Fruit fly (Drosophila melanogaster) whole organism, prepupa: ENCODE data around the gene knk.

Experiments
- Blimp-1 ChIP-seq: fragments of 200-800 bp; sonication (Bioruptor generic); optimal IDR thresholded peaks from 3 replicates; lab custom pipeline; 2017; ENCODE audit warnings: missing biosample characterization, missing genetic modification characterization, mild to moderate bottlenecking, moderate library complexity, missing genetic modification reagents
- CG10631 ChIP-seq: fragments of 200-800 bp; sonication (Bioruptor generic); optimal IDR thresholded peaks from 2 replicates; lab custom pipeline; 2016; ENCODE audit warnings: missing biosample characterization, missing genetic modification characterization
- CG10669 ChIP-seq: fragments of 200-800 bp; sonication (Bioruptor generic); optimal IDR thresholded peaks from 3 replicates; lab custom pipeline; 2018; ENCODE audit warnings: missing biosample characterization, mild to moderate bottlenecking, missing genetic modification characterization, moderate library complexity
- CG11294 ChIP-seq: fragments of 200-800 bp; sonication (Bioruptor generic); IDR thresholded peaks from 2 replicates; pipeline ENCODE4 v1.3.6; 2022; ENCODE audit warnings: missing biosample characterization, missing genetic modification characterization
- CG11762 ChIP-seq: fragments of 200-800 bp; sonication (Bioruptor generic); optimal IDR thresholded peaks from 3 replicates; lab custom pipeline; 2016; ENCODE audit warnings: missing biosample characterization, missing genetic modification characterization; ENCODE audit not compliant: insufficient read depth
- CG1621 ChIP-seq: fragments of 200-800 bp; sonication (Bioruptor generic); optimal IDR thresholded peaks from 3 replicates; lab custom pipeline; 2018; ENCODE audit warnings: missing biosample characterization, mild to moderate bottlenecking, missing genetic modification characterization
- CG16779 ChIP-seq: fragments of 200-800 bp; sonication (Bioruptor generic); optimal IDR thresholded peaks from 3 replicates; lab custom pipeline; 2017; ENCODE audit warnings: missing biosample characterization, mild to moderate bottlenecking, missing genetic modification characterization
- CG3032 ChIP-seq: fragments of 200-800 bp; optimal IDR thresholded peaks from 2 replicates; lab custom pipeline; 2019; ENCODE audit warnings: missing biosample characterization, mild to moderate bottlenecking, missing genetic modification characterization, moderate library complexity
- CG31627 ChIP-seq: fragments of 200-800 bp; sonication (Bioruptor generic); optimal IDR thresholded peaks from 3 replicates; lab custom pipeline; 2016; ENCODE audit warnings: missing biosample characterization, missing genetic modification characterization
- CG32006 ChIP-seq: fragments of 200-800 bp; sonication (Bioruptor generic); optimal IDR thresholded peaks from 3 replicates; lab custom pipeline; 2017; ENCODE audit warnings: missing biosample characterization, mild to moderate bottlenecking, missing genetic modification characterization
- CG6276 ChIP-seq: fragments of 200-800 bp; sonication (Bioruptor generic); optimal IDR thresholded peaks from 2 replicates; lab custom pipeline; 2017; ENCODE audit warnings: missing biosample characterization, mild to moderate bottlenecking, missing genetic modification characterization
- CG6792 ChIP-seq: fragments of 200-800 bp; sonication (Bioruptor generic); optimal IDR thresholded peaks from 3 replicates; lab custom pipeline; 2016; ENCODE audit warnings: missing biosample characterization, missing genetic modification characterization
- CG6808 ChIP-seq: fragments of 200-800 bp; sonication (Bioruptor generic); optimal IDR thresholded peaks from 3 replicates; lab custom pipeline; 2017; ENCODE audit warnings: missing biosample characterization, missing genetic modification characterization, mild to moderate bottlenecking, moderate library complexity, missing genetic modification reagents
- CG7368 ChIP-seq: fragments of 200-800 bp; sonication (Bioruptor generic); optimal IDR thresholded peaks from 3 replicates; lab custom pipeline; 2016; ENCODE audit warnings: missing biosample characterization, missing genetic modification characterization
- CG8119 ChIP-seq: fragments of 200-800 bp; sonication (Bioruptor generic); IDR thresholded peaks from 3 replicates; pipeline ENCODE4 v1.3.6; 2022; ENCODE audit warnings: missing biosample characterization, missing genetic modification characterization
- CG8632 ChIP-seq: fragments of 200-800 bp; sonication (Bioruptor generic); optimal IDR thresholded peaks from 3 replicates; lab custom pipeline; 2016; ENCODE audit warnings: missing biosample characterization, missing genetic modification characterization
- Eip75B ChIP-seq: fragments of 200-800 bp; sonication (Bioruptor generic); optimal IDR thresholded peaks from 3 replicates; lab custom pipeline; 2016; ENCODE audit warnings: missing biosample characterization, missing genetic modification characterization
- Eip78C ChIP-seq: fragments of 200-800 bp; sonication (Bioruptor generic); peaks from one replicate; lab custom pipeline; 2016; ENCODE audit warnings: missing biosample characterization, missing genetic modification characterization
- Eip93F ChIP-seq: fragments of 200-800 bp; sonication (Bioruptor generic); optimal IDR thresholded peaks from 2 replicates; lab custom pipeline; 2016; ENCODE audit warnings: missing biosample characterization, mild to moderate bottlenecking, missing genetic modification characterization
- Ets96B ChIP-seq: fragments of 200-800 bp; optimal IDR thresholded peaks from 2 replicates; lab custom pipeline; 2019; ENCODE audit warnings: missing biosample characterization, mild to moderate bottlenecking, missing genetic modification characterization, moderate library complexity
- Gug ChIP-seq: fragments of 200-800 bp; sonication (Bioruptor generic); IDR thresholded peaks from 2 replicates; pipeline ENCODE4 v1.3.6; 2022; ENCODE audit warnings: missing biosample characterization, missing genetic modification characterization
- Hr38 ChIP-seq: sonication (Bioruptor generic); optimal IDR thresholded peaks from 2 replicates; lab custom pipeline; 2016; ENCODE audit warnings: missing biosample characterization, missing genetic modification characterization
- Hr39 ChIP-seq: fragments of 200-800 bp; sonication (Bioruptor generic); optimal IDR thresholded peaks from 2 replicates; lab custom pipeline; 2016; ENCODE audit warnings: missing biosample characterization, missing genetic modification characterization
- Hr4 ChIP-seq: fragments of 200-800 bp; sonication (Bioruptor generic); optimal IDR thresholded peaks from 3 replicates; lab custom pipeline; 2016; ENCODE audit warnings: missing biosample characterization, missing genetic modification characterization
- Lpt ChIP-seq: fragments of 200-800 bp; sonication (Bioruptor generic); optimal IDR thresholded peaks from 3 replicates; lab custom pipeline; 2016; ENCODE audit warnings: missing biosample characterization, missing genetic modification characterization
- Met ChIP-seq: fragments of 200-800 bp; sonication (Bioruptor generic); optimal IDR thresholded peaks from 3 replicates; lab custom pipeline; 2016; ENCODE audit warnings: missing biosample characterization, missing genetic modification characterization
- OdsH ChIP-seq: fragments of 200-800 bp; sonication (Bioruptor generic); optimal IDR thresholded peaks from 3 replicates; lab custom pipeline; 2016; ENCODE audit warnings: missing biosample characterization, missing genetic modification characterization
- Smox ChIP-seq: fragments of 200-800 bp; sonication (Bioruptor generic); optimal IDR thresholded peaks from 3 replicates; lab custom pipeline; 2016; ENCODE audit warnings: missing biosample characterization, missing genetic modification characterization
- Sox102F ChIP-seq: fragments of 200-800 bp; sonication (Bioruptor generic); optimal IDR thresholded peaks from 2 replicates; lab custom pipeline; 2016; ENCODE audit warnings: missing biosample characterization, mild to moderate bottlenecking, missing genetic modification characterization
- Sox14 ChIP-seq: fragments of 200-800 bp; sonication (Bioruptor generic); optimal IDR thresholded peaks from 3 replicates; lab custom pipeline; 2016; ENCODE audit warnings: missing biosample characterization, missing genetic modification characterization
- achi ChIP-seq: fragments of 200-800 bp; sonication (Bioruptor generic); optimal IDR thresholded peaks from 3 replicates; lab custom pipeline; 2016; ENCODE audit warnings: missing biosample characterization, missing genetic modification characterization
- acj6 ChIP-seq: fragments of 200-800 bp; sonication (Bioruptor generic); optimal IDR thresholded peaks from 3 replicates; lab custom pipeline; 2016; ENCODE audit warnings: missing biosample characterization, missing genetic modification characterization
- dac ChIP-seq: fragments of 200-800 bp; sonication (Bioruptor generic); optimal IDR thresholded peaks from 2 replicates; lab custom pipeline; 2017; ENCODE audit warnings: missing biosample characterization, mild to moderate bottlenecking, missing genetic modification characterization
- dsx ChIP-seq: fragments of 200-800 bp; optimal IDR thresholded peaks from 3 replicates; lab custom pipeline; 2019; ENCODE audit warnings: missing biosample characterization, mild to moderate bottlenecking, missing genetic modification characterization, moderate library complexity; ENCODE audit not compliant: poor library complexity, severe bottlenecking
- esn ChIP-seq: fragments of 200-800 bp; sonication (Bioruptor generic); optimal IDR thresholded peaks from 2 replicates; lab custom pipeline; 2016; ENCODE audit warnings: missing biosample characterization, mild to moderate bottlenecking, missing genetic modification characterization, moderate library complexity
- fd85E ChIP-seq: fragments of 200-800 bp; sonication (Bioruptor generic); optimal IDR thresholded peaks from 3 replicates; lab custom pipeline; 2016; ENCODE audit warnings: missing biosample characterization, missing genetic modification characterization
- fkh ChIP-seq: fragments of 200-800 bp; sonication (Bioruptor generic); optimal IDR thresholded peaks from 3 replicates; lab custom pipeline; 2017; ENCODE audit warnings: missing biosample characterization, mild to moderate bottlenecking, missing genetic modification characterization, moderate library complexity
- net ChIP-seq: fragments of 200-800 bp; sonication (Bioruptor generic); optimal IDR thresholded peaks from 3 replicates; lab custom pipeline; 2016; ENCODE audit warnings: missing biosample characterization, missing genetic modification characterization
- spab ChIP-seq: fragments of 200-800 bp; sonication (Bioruptor generic); optimal IDR thresholded peaks from 2 replicates; lab custom pipeline; 2017; ENCODE audit warnings: missing biosample characterization, mild to moderate bottlenecking, missing genetic modification characterization, missing genetic modification reagents
- ss ChIP-seq, 2 experiments: fragments of 200-800 bp; sonication (Bioruptor generic); optimal IDR thresholded peaks; 2 replicates in 1 of 2; 3 replicates in 1 of 2; lab custom pipeline; 2017 to 2018; ENCODE audit warnings: mild to moderate bottlenecking in 2 of 2, missing biosample characterization in 2 of 2, missing genetic modification characterization in 2 of 2, moderate library complexity in 1 of 2
- svp ChIP-seq: fragments of 200-800 bp; sonication (Bioruptor generic); peaks from one replicate; lab custom pipeline; 2016; ENCODE audit warnings: missing biosample characterization, missing genetic modification characterization
- topi ChIP-seq: fragments of 200-800 bp; sonication (Bioruptor generic); optimal IDR thresholded peaks from 3 replicates; lab custom pipeline; 2016; ENCODE audit warnings: missing biosample characterization, missing genetic modification characterization
- vri ChIP-seq: fragments of 200-800 bp; sonication (Bioruptor generic); optimal IDR thresholded peaks from 3 replicates; lab custom pipeline; 2016; ENCODE audit warnings: missing biosample characterization, mild to moderate bottlenecking, missing genetic modification characterization

knk gene

DNA sequence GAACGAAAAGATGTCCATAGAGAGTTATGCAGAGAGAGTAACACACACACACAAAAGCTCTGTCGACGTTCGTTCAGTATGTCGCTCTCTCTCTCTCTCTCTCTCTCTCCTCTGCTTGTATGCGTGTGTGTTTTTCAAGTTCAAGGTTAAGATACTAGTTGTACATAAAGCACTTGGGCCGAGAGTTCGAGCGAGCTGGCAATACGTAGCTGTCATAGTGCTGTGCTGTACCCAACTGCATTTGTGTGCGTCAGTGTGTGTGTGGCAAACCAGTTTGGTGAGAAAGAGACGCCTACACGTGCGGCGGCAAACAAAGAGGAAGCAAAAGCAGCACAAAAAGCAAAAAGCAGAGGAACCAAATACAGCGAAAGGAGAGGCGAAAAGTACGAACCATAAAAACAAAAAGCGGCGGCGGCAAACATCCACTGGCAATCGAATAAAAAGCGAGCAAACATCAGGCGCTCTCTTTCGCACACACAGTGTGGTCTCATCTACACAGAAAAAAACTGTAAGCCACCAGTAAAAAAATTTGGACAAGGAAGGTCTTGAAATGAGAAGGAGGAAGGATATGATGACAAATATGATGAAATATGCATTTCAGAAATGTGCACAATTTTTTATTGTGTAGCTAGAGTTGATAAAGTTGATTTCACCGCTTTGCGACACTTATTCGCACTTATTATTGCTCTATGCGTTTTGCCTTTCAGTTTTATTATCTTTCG is 38.1 kb downstream of the knk start (continued):
- TF ChIP-seq CG31627 (peak; percentile 90), OdsH (GFP tag; lab: Kevin White, UChicago) (peak; percentile 94), fkh (GFP tag; lab: Kevin White, UChicago) (peak; percentile 79), svp (GFP tag; lab: Kevin White, UChicago) (peak; percentile 89), Smox (GFP tag; lab: Kevin White, UChicago) (peak; percentile 84), Eip75B (GFP tag; lab: Kevin White, UChicago) (peak; percentile 89), Sox14 (peak; percentile 91), Blimp-1 (GFP tag; lab: Kevin White, UChicago) (peak; percentile 23), Eip78C (GFP tag; lab: Kevin White, UChicago) (peak; percentile 98), Hr39 (peak; percentile 92), CG11762 (GFP tag; lab: Kevin White, UChicago) (peak; percentile 91), Eip93F (peak; percentile 39), CG1621 (tag; lab: Kevin White, UChicago) (peak; percentile 88), CG16779 (tag; lab: Kevin White, UChicago) (peak; percentile 66), CG3032 (peak; percentile 88)

- no peak for TF ChIP-seq CG16779 (tag; lab: Kevin White, UChicago)
- TF ChIP-seq acj6 (GFP tag; lab: Kevin White, UChicago): peak; percentile 3
- no peak for TF ChIP-seq net (GFP tag; lab: Kevin White, UChicago)
- TF ChIP-seq Gug (GFP tag; lab: Robert Waterston, UW): no peak
- no peak for TF ChIP-seq CG31627
- peak; percentile 3 for TF ChIP-seq Sox14
- TF ChIP-seq ss (GFP tag; optimal IDR thresholded peaks at IDR 0.05; lab: Kevin White, UChicago): no peak
- no peak for TF ChIP-seq CG8632 (GFP tag; lab: Kevin White, UChicago)
- no peak for TF ChIP-seq Ets96B (tag; lab: Kevin White, UChicago)
- TF ChIP-seq Hr39: no peak
- TF ChIP-seq CG10669 (GFP tag; lab: Kevin White, UChicago): peak; percentile 7
- no peak for TF ChIP-seq Met (GFP tag; lab: Kevin White, UChicago)
- no peak for TF ChIP-seq fd85E (GFP tag; lab: Kevin White, UChicago)
- TF ChIP-seq Lpt (GFP tag; lab: Kevin White, UChicago): no peak
- TF ChIP-seq CG10631 (GFP tag; lab: Kevin White, UChicago): no peak
- TF ChIP-seq vri (GFP tag; lab: Kevin White, UChicago): no peak
- TF ChIP-seq Sox102F (GFP tag; lab: Kevin White, UChicago): no peak
- TF ChIP-seq CG3032: no peak
- TF ChIP-seq Eip93F: no peak
- TF ChIP-seq OdsH (GFP tag; lab: Kevin White, UChicago): no peak
- no peak for TF ChIP-seq CG7368
- no peak for TF ChIP-seq Blimp-1 (GFP tag; lab: Kevin White, UChicago)
- no peak for TF ChIP-seq dsx (GFP tag; lab: Kevin White, UChicago)
- no peak for TF ChIP-seq CG32006
- no peak for TF ChIP-seq CG6792
- TF ChIP-seq topi (GFP tag; lab: Kevin White, UChicago): no peak
- peak; percentile 75 for TF ChIP-seq Eip78C (GFP tag; lab: Kevin White, UChicago)
- no peak for TF ChIP-seq CG11762 (GFP tag; lab: Kevin White, UChicago)
- TF ChIP-seq spab (GFP tag; lab: Kevin White, UChicago): no peak
- TF ChIP-seq CG6276 (GFP tag; lab: Kevin White, UChicago): no peak
- TF ChIP-seq CG6808: no peak
- TF ChIP-seq achi (GFP tag; lab: Kevin White, UChicago): no peak
- no peak for TF ChIP-seq Hr38 (GFP tag; lab: Kevin White, UChicago)
- 0 out of 2 replicates have a peak, but pooled peaks have one; percentile 9 for TF ChIP-seq CG11294 (GFP tag; lab: Robert Waterston, UW)
- no peak for TF ChIP-seq dac (GFP tag; lab: Kevin White, UChicago)
- no peak for TF ChIP-seq CG8119 (GFP tag; lab: Robert Waterston, UW)
- TF ChIP-seq esn (GFP tag; lab: Kevin White, UChicago): no peak
- TF ChIP-seq Eip75B (GFP tag; lab: Kevin White, UChicago): no peak
- TF ChIP-seq fkh (GFP tag; lab: Kevin White, UChicago): no peak
- no peak for TF ChIP-seq Hr4 (GFP tag; lab: Kevin White, UChicago)
- TF ChIP-seq, all 60 proteins: peak for 5
Measured at dm6 chr3R:10086683-10087082, 38.8 kb downstream of the knk start.
